Worm (Caenorhabditis elegans): ENCODE data around the gene C45B2.1.

Gene C45B2.1

DNA sequence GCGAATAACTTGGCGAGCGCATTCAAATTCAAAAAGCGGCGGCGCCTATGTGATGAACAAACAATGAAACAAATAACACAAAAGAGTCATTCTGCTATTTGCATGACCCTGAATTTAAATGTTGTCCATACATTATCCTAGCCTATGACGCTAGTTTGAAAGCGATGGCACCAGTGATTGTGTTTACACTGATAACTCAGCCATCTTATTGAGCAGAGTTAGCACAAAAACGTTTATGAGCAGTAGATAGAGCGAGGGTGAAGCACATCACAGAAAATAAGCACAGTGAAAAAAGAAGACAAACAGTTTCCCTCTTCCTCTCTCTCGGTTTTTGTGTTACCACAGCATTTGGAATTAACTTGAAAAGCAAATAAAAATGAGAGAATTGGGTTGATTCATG, 42.6 kb upstream of the C45B2.1 start:
- TF ChIP-seq nhr-77 (tag; optimal IDR thresholded peaks at IDR 0.05) (no peak), alr-1 (tag; optimal IDR thresholded peaks at IDR 0.05) (no peak), F13H6.1 (tag; optimal IDR thresholded peaks at IDR 0.05) (peak; percentile 39), nhr-129 (tag; optimal IDR thresholded peaks at IDR 0.05) (peak; percentile 34), crh-2 (tag; optimal IDR thresholded peaks at IDR 0.05) (peak; percentile 1)

DNA sequence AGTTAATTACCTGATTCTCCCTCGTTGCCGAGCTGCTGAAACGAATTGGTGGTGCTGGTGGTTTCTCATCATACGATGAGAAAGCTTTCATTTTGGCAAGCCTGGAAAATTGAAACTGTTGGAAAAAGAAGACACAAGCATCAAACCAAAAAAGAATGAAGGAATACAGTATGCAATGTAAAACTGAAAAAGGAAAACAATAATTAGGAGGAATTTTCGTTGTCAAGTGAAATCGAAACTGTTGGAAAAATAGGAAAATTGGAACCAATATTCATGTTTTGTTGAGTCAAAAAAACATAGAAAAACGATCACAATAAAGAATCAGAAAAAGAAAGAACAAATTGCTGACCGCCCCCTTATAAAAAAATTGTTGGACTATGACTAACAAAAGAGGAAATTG, 37.4 kb upstream of the C45B2.1 start, which contains the start of gene pak-1:
Gene pak-1, minus strand, starts transcription at position 101 of the 400 bp plus-strand sequence.
- TF ChIP-seq egl-27 (tag; optimal IDR thresholded peaks at IDR 0.05), result no peak
- TF ChIP-seq lin-11 (tag; optimal IDR thresholded peaks at IDR 0.05), result no peak
- no peak for TF ChIP-seq ztf-4 (tag; optimal IDR thresholded peaks at IDR 0.05)
- no peak for TF ChIP-seq zag-1 (tag; optimal IDR thresholded peaks at IDR 0.05)
- no peak for TF ChIP-seq peb-1 (tag; optimal IDR thresholded peaks at IDR 0.05)

DNA sequence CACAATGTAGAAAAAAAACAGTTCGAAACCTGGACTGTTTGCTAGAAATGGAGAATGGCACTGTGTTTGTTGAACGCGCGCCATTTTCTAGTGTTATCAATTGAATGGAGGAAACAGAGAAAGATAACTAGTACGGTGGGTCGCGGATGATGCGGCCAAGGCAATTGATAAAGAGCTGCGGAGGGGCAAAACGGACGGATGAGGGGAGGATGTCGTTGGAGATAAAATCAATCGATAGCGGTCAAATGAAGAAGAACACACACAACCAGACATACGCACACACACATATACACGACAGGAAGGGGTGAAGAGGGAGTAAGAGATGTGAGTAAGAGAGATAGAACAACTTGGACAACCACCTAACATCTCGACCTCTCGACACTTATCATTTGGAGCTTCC, 35.8 kb upstream of the C45B2.1 start:
- TF ChIP-seq lsy-2 (tag; optimal IDR thresholded peaks at IDR 0.05) (peak in 1 of 2 experiments; percentile 20), mbf-1 (tag; optimal IDR thresholded peaks at IDR 0.05) (no peak), nhr-10 (tag; optimal IDR thresholded peaks at IDR 0.05) (no peak), Y55F3AM.14 (GFP tag; optimal IDR thresholded peaks at IDR 0.05) (no peak), blmp-1 (tag; optimal IDR thresholded peaks at IDR 0.05; ENCODE audit: insufficient read depth) (no peak), ztf-1 (GFP tag; conservative IDR thresholded peaks at IDR 0.05) (no peak), nhr-21 (tag; optimal IDR thresholded peaks at IDR 0.05) (peak; percentile 37), ama-1 (optimal IDR thresholded peaks at IDR 0.05) (no peak), ztf-11 (tag; optimal IDR thresholded peaks at IDR 0.05) (no peak), fos-1 (tag; optimal IDR thresholded peaks at IDR 0.05) (peak; percentile 56), C34F6.9 (tag; optimal IDR thresholded peaks at IDR 0.05) (no peak), R02D3.7 (tag; optimal IDR thresholded peaks at IDR 0.05) (no peak), mdl-1 (tag; optimal IDR thresholded peaks at IDR 0.05) (no peak), nhr-129 (tag; optimal IDR thresholded peaks at IDR 0.05) (peak; percentile 45), ztf-4 (tag; optimal IDR thresholded peaks at IDR 0.05) (no peak), nhr-23 (tag; optimal IDR thresholded peaks at IDR 0.05) (no peak), nhr-6 (tag; optimal IDR thresholded peaks at IDR 0.05) (no peak), unc-62 (GFP tag; optimal IDR thresholded peaks at IDR 0.05) (no peak), ceh-82 (tag; optimal IDR thresholded peaks at IDR 0.05) (no peak), lin-13 (GFP tag; optimal IDR thresholded peaks at IDR 0.05) (no peak), lin-39 (tag; optimal IDR thresholded peaks at IDR 0.05) (no peak), elt-3 (tag; optimal IDR thresholded peaks at IDR 0.05) (no peak), peb-1 (tag; optimal IDR thresholded peaks at IDR 0.05) (no peak), sem-4 (tag; optimal IDR thresholded peaks at IDR 0.05) (no peak), ceh-16 (tag; optimal IDR thresholded peaks at IDR 0.05) (no peak), mab-5 (tag; optimal IDR thresholded peaks at IDR 0.05) (no peak), nhr-77 (tag; optimal IDR thresholded peaks at IDR 0.05) (no peak), sma-3 (GFP tag; optimal IDR thresholded peaks at IDR 0.05) (peak; percentile 38)

DNA sequence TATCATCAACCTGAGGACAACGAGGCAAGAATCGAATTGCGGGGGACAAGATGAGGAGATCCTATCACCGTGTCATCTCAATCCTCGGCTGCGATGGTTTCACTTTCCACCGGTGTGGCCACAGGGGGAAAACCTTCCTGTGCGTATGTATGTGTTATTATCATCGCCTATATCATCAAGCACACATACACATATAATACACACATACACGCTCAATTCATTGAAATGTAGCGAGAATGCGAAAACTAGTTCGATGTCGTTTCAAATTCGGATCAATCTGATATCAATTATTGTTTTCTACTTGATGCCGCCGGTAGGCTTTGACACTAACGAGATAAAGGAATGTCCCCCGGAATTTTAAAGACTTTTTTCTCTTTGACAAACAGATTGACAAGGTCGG, 35.1 kb upstream of the C45B2.1 start:
- TF ChIP-seq sma-9 (GFP tag; optimal IDR thresholded peaks at IDR 0.05), result peak; percentile 47
- TF ChIP-seq sma-9 (tag; optimal IDR thresholded peaks at IDR 0.05), result no peak
- no peak for TF ChIP-seq elt-1 (tag; optimal IDR thresholded peaks at IDR 0.05)
- TF ChIP-seq nhr-237 (tag; optimal IDR thresholded peaks at IDR 0.05), result no peak
- TF ChIP-seq snpc-4 (tag; optimal IDR thresholded peaks at IDR 0.05), result no peak
- TF ChIP-seq nhr-11 (tag; optimal IDR thresholded peaks at IDR 0.05), result no peak
- TF ChIP-seq nhr-25 (tag; optimal IDR thresholded peaks at IDR 0.05), result peak; percentile 22
- TF ChIP-seq lin-13 (GFP tag; optimal IDR thresholded peaks at IDR 0.05), result no peak
- TF ChIP-seq nhr-21 (tag; optimal IDR thresholded peaks at IDR 0.05), result no peak
- TF ChIP-seq ceh-82 (tag; optimal IDR thresholded peaks at IDR 0.05), result no peak
- TF ChIP-seq blmp-1 (tag; optimal IDR thresholded peaks at IDR 0.05; ENCODE audit: insufficient read depth), result peak; percentile 60
- peak; percentile 38 for TF ChIP-seq sma-3 (GFP tag; optimal IDR thresholded peaks at IDR 0.05)
